Worm (Caenorhabditis elegans): ENCODE results near the gene F18E9.3.

F18E9.3 gene

ce11 chrX:8565810-8566416 lies 20.0 kb upstream of the F18E9.3 start (continued):
- TF ChIP-seq efl-1 (optimal IDR thresholded peaks at IDR 0.05) (no peak), efl-1 (GFP tag; optimal IDR thresholded peaks at IDR 0.05 in 1 of 2) (no peak), pax-3 (tag; optimal IDR thresholded peaks at IDR 0.05) (no peak), ces-1 (GFP tag; optimal IDR thresholded peaks at IDR 0.05) (no peak), xbp-1 (tag; optimal IDR thresholded peaks at IDR 0.05) (no peak), lin-13 (GFP tag; optimal IDR thresholded peaks at IDR 0.05) (no peak), nhr-85 (tag) (no peak), zip-4 (GFP tag; optimal IDR thresholded peaks at IDR 0.05) (no peak), tbx-2 (tag; optimal IDR thresholded peaks at IDR 0.05) (no peak), lir-3 (tag; optimal IDR thresholded peaks at IDR 0.05; ENCODE audit: poor library complexity) (no peak), swsn-7 (tag; optimal IDR thresholded peaks at IDR 0.05) (no peak), nhr-237 (tag; optimal IDR thresholded peaks at IDR 0.05) (no peak), ceh-8 (GFP tag; optimal IDR thresholded peaks at IDR 0.05) (no peak), ceh-88 (GFP tag; IDR thresholded peaks at IDR 0.05) (no peak), nhr-12 (tag; optimal IDR thresholded peaks at IDR 0.05) (no peak), unc-86 (tag; optimal IDR thresholded peaks at IDR 0.05) (no peak), fkh-4 (tag; optimal IDR thresholded peaks at IDR 0.05; ENCODE audit: borderline replicate concordance) (no peak), elt-2 (tag; optimal IDR thresholded peaks at IDR 0.05) (no peak), unc-62 (GFP tag; optimal IDR thresholded peaks at IDR 0.05) (no peak), ceh-82 (tag; optimal IDR thresholded peaks at IDR 0.05) (peak in 1 of 3 experiments; percentile 6), mep-1 (tag; optimal IDR thresholded peaks at IDR 0.05) (no peak), dpl-1 (GFP tag; optimal IDR thresholded peaks at IDR 0.05) (no peak), ama-1 (optimal IDR thresholded peaks at IDR 0.05) (no peak), C34B4.2 (tag; optimal IDR thresholded peaks at IDR 0.05) (no peak), efl-3 (GFP tag; optimal IDR thresholded peaks at IDR 0.05) (no peak), grh-1 (GFP tag; IDR thresholded peaks at IDR 0.05) (no peak), lin-14 (GFP tag; optimal IDR thresholded peaks at IDR 0.05) (peak; percentile 56), lin-35 (GFP tag; optimal IDR thresholded peaks at IDR 0.05) (no peak)

- TF ChIP-seq nhr-47 (tag; optimal IDR thresholded peaks at IDR 0.05) (peak; percentile 56), lin-13 (GFP tag; optimal IDR thresholded peaks at IDR 0.05) (no peak), nhr-11 (tag; optimal IDR thresholded peaks at IDR 0.05) (peak; percentile 42), fkh-8 (tag; optimal IDR thresholded peaks at IDR 0.05) (peak; percentile 77), hlh-4 (tag; optimal IDR thresholded peaks at IDR 0.05) (peak; percentile 55), ceh-63 (GFP tag; optimal IDR thresholded peaks at IDR 0.05) (no peak), sox-4 (tag; optimal IDR thresholded peaks at IDR 0.05) (peak; percentile 39), F16B12.6 (tag; optimal IDR thresholded peaks at IDR 0.05) (no peak), mef-2 (tag; optimal IDR thresholded peaks at IDR 0.05) (no peak), snpc-4 (tag; optimal IDR thresholded peaks at IDR 0.05) (no peak), mab-9 (GFP tag; IDR thresholded peaks at IDR 0.05) (no peak), lin-14 (GFP tag; optimal IDR thresholded peaks at IDR 0.05) (no peak), lin-15B (tag; optimal IDR thresholded peaks at IDR 0.05) (no peak), lin-35 (GFP tag; optimal IDR thresholded peaks at IDR 0.05) (no peak), ces-1 (GFP tag; optimal IDR thresholded peaks at IDR 0.05) (no peak), nhr-71 (tag; optimal IDR thresholded peaks at IDR 0.05) (peak; percentile 54), ets-5 (GFP tag; IDR thresholded peaks at IDR 0.05) (no peak), hpl-2 (GFP tag; optimal IDR thresholded peaks at IDR 0.05) (no peak), nhr-84 (tag; optimal IDR thresholded peaks at IDR 0.05) (no peak), efl-3 (GFP tag; optimal IDR thresholded peaks at IDR 0.05) (no peak), nhr-85 (tag) (peak; percentile 13), ceh-8 (GFP tag; optimal IDR thresholded peaks at IDR 0.05) (no peak)
Observed at ce11 chrX:8566521-8567032, 19.4 kb upstream of the F18E9.3 start.
